Fruit fly (Drosophila melanogaster) whole organism, embryonic: ENCODE results near the gene CG3534.

Source experiments
- C15 ChIP-seq: fragments of 200-800 bp; sonication (Bioruptor generic); IDR thresholded peaks from 3 replicates; pipeline ENCODE4 v1.3.6; 2022; ENCODE audit warnings: missing biosample characterization, missing genetic modification characterization
- CG10267 ChIP-seq: fragments of 200-800 bp; sonication (Bioruptor generic); optimal IDR thresholded peaks from 2 replicates; lab custom pipeline; 2018; ENCODE audit warnings: missing biosample characterization, mild to moderate bottlenecking, missing genetic modification characterization, moderate library complexity
- CG10321 ChIP-seq: fragments of 200-800 bp; sonication (Bioruptor generic); IDR thresholded peaks from 2 replicates; pipeline ENCODE4 v1.3.6; 2022; ENCODE audit warnings: missing biosample characterization, missing genetic modification characterization
- CG11560 ChIP-seq: fragments of 200-800 bp; sonication (Bioruptor generic); IDR thresholded peaks from 3 replicates; pipeline ENCODE4 v1.3.6; 2022; ENCODE audit warnings: missing biosample characterization, missing genetic modification characterization
- CG12744 ChIP-seq: fragments of 200-800 bp; sonication (Bioruptor generic); optimal IDR thresholded peaks from 2 replicates; lab custom pipeline; 2016; ENCODE audit warnings: missing biosample characterization, missing genetic modification characterization
- CG13123 ChIP-seq: fragments of 200-800 bp; sonication (Bioruptor generic); optimal IDR thresholded peaks from 2 replicates; lab custom pipeline; 2016; ENCODE audit warnings: missing biosample characterization, missing genetic modification characterization
- CG13287 ChIP-seq: fragments of 200-800 bp; sonication (Bioruptor generic); IDR thresholded peaks from 2 replicates; pipeline ENCODE4 v1.3.6; 2022; ENCODE audit warnings: missing biosample characterization, missing genetic modification characterization; ENCODE audit not compliant: partially characterized antibody
- CG1602 ChIP-seq: fragments of 200-800 bp; sonication (Bioruptor generic); optimal IDR thresholded peaks from 3 replicates; lab custom pipeline; 2016; ENCODE audit warnings: missing biosample characterization, missing genetic modification characterization
- CG17829 ChIP-seq: fragments of 200-800 bp; optimal IDR thresholded peaks from 2 replicates; lab custom pipeline; 2019; ENCODE audit warnings: missing biosample characterization, mild to moderate bottlenecking, missing genetic modification characterization, moderate library complexity
- CG18599 ChIP-seq: fragments of 200-800 bp; sonication (Bioruptor generic); optimal IDR thresholded peaks from 3 replicates; lab custom pipeline; 2017; ENCODE audit warnings: missing biosample characterization, missing genetic modification characterization, mild to moderate bottlenecking, moderate library complexity, missing genetic modification reagents
- CG30403 ChIP-seq: fragments of 200-800 bp; sonication (Bioruptor generic); optimal IDR thresholded peaks from 3 replicates; lab custom pipeline; 2016; ENCODE audit warnings: missing biosample characterization, missing genetic modification characterization
- CG42726 ChIP-seq: fragments of 200-800 bp; sonication (Bioruptor generic); IDR thresholded peaks from 2 replicates; pipeline ENCODE4 v1.3.6; 2022; ENCODE audit warnings: missing biosample characterization, missing genetic modification characterization; ENCODE audit not compliant: partially characterized antibody
- CG5953 ChIP-seq: fragments of 200-800 bp; sonication (Bioruptor generic); IDR thresholded peaks from 2 replicates; pipeline ENCODE4 v1.3.6; 2022; ENCODE audit warnings: missing biosample characterization, missing genetic modification characterization
- CG6813 ChIP-seq: fragments of 200-800 bp; sonication (Bioruptor generic); optimal IDR thresholded peaks from 2 replicates; lab custom pipeline; 2017; ENCODE audit warnings: missing biosample characterization, missing genetic modification characterization, mild to moderate bottlenecking, moderate library complexity, missing genetic modification reagents
- CG6854 ChIP-seq: fragments of 200-800 bp; sonication (Bioruptor generic); optimal IDR thresholded peaks from 3 replicates; lab custom pipeline; 2017; ENCODE audit warnings: missing biosample characterization, mild to moderate bottlenecking, missing genetic modification characterization
- CG8089 ChIP-seq: fragments of 200-800 bp; sonication (Bioruptor generic); optimal IDR thresholded peaks from 3 replicates; lab custom pipeline; 2016; ENCODE audit warnings: missing biosample characterization, missing genetic modification characterization
- CG8765 ChIP-seq: fragments of 200-800 bp; sonication (Bioruptor generic); IDR thresholded peaks from 2 replicates; pipeline ENCODE4 v1.3.6; 2022; ENCODE audit warnings: missing biosample characterization, missing genetic modification characterization
- Dad ChIP-seq: fragments of 200-800 bp; sonication (Bioruptor generic); optimal IDR thresholded peaks from 3 replicates; lab custom pipeline; 2016; ENCODE audit warnings: missing biosample characterization, missing genetic modification characterization
- Dbx ChIP-seq: fragments of 200-800 bp; sonication (Bioruptor generic); IDR thresholded peaks from 3 replicates; pipeline ENCODE4 v1.3.6; 2022; ENCODE audit warnings: missing biosample characterization, missing genetic modification characterization
- Doc2 ChIP-seq: fragments of 200-800 bp; sonication (Bioruptor generic); IDR thresholded peaks from 2 replicates; pipeline ENCODE4 v1.3.6; 2022; ENCODE audit warnings: missing biosample characterization, missing genetic modification characterization
- Drgx ChIP-seq: fragments of 200-800 bp; sonication (Bioruptor generic); IDR thresholded peaks from 2 replicates; pipeline ENCODE4 v1.3.6; 2022; ENCODE audit warnings: missing biosample characterization, missing genetic modification characterization
- Fer1 ChIP-seq: fragments of 200-800 bp; sonication (Bioruptor generic); optimal IDR thresholded peaks from 2 replicates; lab custom pipeline; 2017; ENCODE audit warnings: missing biosample characterization, mild to moderate bottlenecking, missing genetic modification characterization
- HLH3B ChIP-seq: fragments of 200-800 bp; sonication (Bioruptor generic); IDR thresholded peaks from 2 replicates; pipeline ENCODE4 v1.3.6; 2022; ENCODE audit warnings: missing biosample characterization, missing genetic modification characterization
- Hmr ChIP-seq: fragments of 200-800 bp; sonication (Bioruptor generic); optimal IDR thresholded peaks from 3 replicates; lab custom pipeline; 2017; ENCODE audit warnings: mild to moderate bottlenecking, missing biosample characterization, missing genetic modification reagents, missing genetic modification characterization
- Lhr ChIP-seq: fragments of 200-800 bp; sonication (Bioruptor generic); optimal IDR thresholded peaks from 3 replicates; lab custom pipeline; 2017; ENCODE audit warnings: mild to moderate bottlenecking, missing biosample characterization, missing genetic modification reagents, missing genetic modification characterization
- Myb ChIP-seq: fragments of 200-800 bp; sonication (Bioruptor generic); optimal IDR thresholded peaks from 2 replicates; lab custom pipeline; 2016; ENCODE audit warnings: missing biosample characterization, missing genetic modification characterization
- Nf-YB ChIP-seq: fragments of 200-800 bp; sonication (Bioruptor generic); optimal IDR thresholded peaks from 3 replicates; lab custom pipeline; 2019; ENCODE audit warnings: missing biosample characterization, mild to moderate bottlenecking, missing genetic modification characterization, moderate library complexity
- Ssrp ChIP-seq: fragments of 200-800 bp; sonication (Bioruptor generic); optimal IDR thresholded peaks from 2 replicates; lab custom pipeline; 2018; ENCODE audit warnings: missing biosample characterization, mild to moderate bottlenecking, missing genetic modification characterization, moderate library complexity
- TFAM ChIP-seq: fragments of 200-800 bp; sonication (Bioruptor generic); optimal IDR thresholded peaks from 2 replicates; lab custom pipeline; 2017; ENCODE audit warnings: missing biosample characterization, missing genetic modification characterization, inconsistent platforms
- ap ChIP-seq: fragments of 200-800 bp; sonication (Bioruptor generic); IDR thresholded peaks from 2 replicates; pipeline ENCODE4 v1.3.6; 2022; ENCODE audit warnings: missing biosample characterization, missing genetic modification characterization
- ash1 ChIP-seq: fragments of 200-800 bp; sonication (Bioruptor generic); optimal IDR thresholded peaks from 2 replicates; lab custom pipeline; 2018; ENCODE audit warnings: missing biosample characterization, mild to moderate bottlenecking, missing genetic modification characterization
- bcd ChIP-seq: fragments of 200-800 bp; sonication (Bioruptor generic); optimal IDR thresholded peaks from 2 replicates; lab custom pipeline; 2017; ENCODE audit warnings: missing biosample characterization, mild to moderate bottlenecking, missing genetic modification characterization
- bowl ChIP-seq: fragments of 200-800 bp; sonication (Bioruptor generic); IDR thresholded peaks from 2 replicates; pipeline ENCODE4 v1.3.6; 2022; ENCODE audit warnings: missing biosample characterization, missing genetic modification characterization
- chif ChIP-seq, 2 experiments: fragments of 200-800 bp; sonication (Bioruptor generic); optimal IDR thresholded peaks; 3 replicates each; lab custom pipeline; 2016; ENCODE audit warnings: missing biosample characterization in 2 of 2, missing genetic modification characterization in 2 of 2
- chn ChIP-seq: fragments of 200-800 bp; sonication (Bioruptor generic); optimal IDR thresholded peaks from 2 replicates; lab custom pipeline; 2016; ENCODE audit warnings: missing biosample characterization, missing genetic modification characterization
- crp ChIP-seq, 2 experiments: fragments of 200-800 bp; sonication (Bioruptor generic); optimal IDR thresholded peaks; 2 replicates in 1 of 2; 3 replicates in 1 of 2; lab custom pipeline; 2017; ENCODE audit warnings: missing biosample characterization in 2 of 2, missing genetic modification characterization in 2 of 2, mild to moderate bottlenecking in 1 of 2, moderate library complexity in 1 of 2
- da ChIP-seq: fragments of 200-800 bp; sonication (Bioruptor generic); optimal IDR thresholded peaks from 2 replicates; lab custom pipeline; 2016; ENCODE audit warnings: missing biosample characterization, missing genetic modification characterization
- dmrt99B ChIP-seq: fragments of 200-800 bp; sonication (Bioruptor generic); optimal IDR thresholded peaks from 2 replicates; lab custom pipeline; 2018; ENCODE audit warnings: missing biosample characterization, mild to moderate bottlenecking, missing genetic modification characterization, moderate library complexity
- fru ChIP-seq: fragments of >200 bp; optimal IDR thresholded peaks from 2 replicates; lab custom pipeline; 2017
- ftz-f1 ChIP-seq: fragments of 200-800 bp; sonication (Bioruptor generic); optimal IDR thresholded peaks from 2 replicates; lab custom pipeline; 2016; ENCODE audit warnings: missing biosample characterization, missing genetic modification characterization
- gem ChIP-seq: fragments of 200-800 bp; sonication (Bioruptor generic); optimal IDR thresholded peaks from 2 replicates; lab custom pipeline; 2019; ENCODE audit warnings: missing biosample characterization, mild to moderate bottlenecking, missing genetic modification characterization, moderate library complexity
- jing ChIP-seq: fragments of 200-800 bp; sonication (Bioruptor generic); optimal IDR thresholded peaks from 2 replicates; lab custom pipeline; 2018; ENCODE audit warnings: missing biosample characterization, mild to moderate bottlenecking, missing genetic modification characterization
- knrl ChIP-seq: fragments of 200-800 bp; sonication (Bioruptor generic); IDR thresholded peaks from 3 replicates; pipeline ENCODE4 v1.3.6; 2022; ENCODE audit warnings: missing biosample characterization, missing genetic modification characterization; ENCODE audit not compliant: partially characterized antibody
- lilli ChIP-seq: fragments of 200-800 bp; sonication (Bioruptor generic); optimal IDR thresholded peaks from 3 replicates; lab custom pipeline; 2016; ENCODE audit warnings: missing biosample characterization, missing genetic modification characterization
- onecut ChIP-seq: fragments of 200-800 bp; sonication (Bioruptor generic); IDR thresholded peaks from 2 replicates; pipeline ENCODE4 v1.3.6; 2022; ENCODE audit warnings: missing biosample characterization, missing genetic modification characterization
- org-1 ChIP-seq: fragments of 200-800 bp; sonication (Bioruptor generic); optimal IDR thresholded peaks from 2 replicates; lab custom pipeline; 2017; ENCODE audit warnings: missing biosample characterization, missing genetic modification characterization
- pnt ChIP-seq: fragments of 200-800 bp; sonication (Bioruptor generic); optimal IDR thresholded peaks from 3 replicates; lab custom pipeline; 2016; ENCODE audit warnings: missing biosample characterization, missing genetic modification characterization
- sc ChIP-seq, 3 experiments: fragments of >200 bp in 2 of 3; fragments of 200-800 bp in 1 of 3; sonication (Bioruptor generic) in 1 of 3; optimal IDR thresholded peaks; 2 replicates in 2 of 3; 3 replicates in 1 of 3; lab custom pipeline; 2017; ENCODE audit warnings: mild to moderate bottlenecking in 1 of 3, missing biosample characterization in 1 of 3, missing genetic modification characterization in 1 of 3, missing genetic modification reagents in 1 of 3
- sima ChIP-seq: fragments of 200-800 bp; sonication (Bioruptor generic); optimal IDR thresholded peaks from 2 replicates; lab custom pipeline; 2016; ENCODE audit warnings: missing biosample characterization, missing genetic modification characterization
- unpg ChIP-seq: fragments of 200-800 bp; sonication (Bioruptor generic); optimal IDR thresholded peaks from 3 replicates; lab custom pipeline; 2018; ENCODE audit warnings: missing biosample characterization, mild to moderate bottlenecking, missing genetic modification characterization, moderate library complexity
- zen2 ChIP-seq: fragments of 200-800 bp; sonication (Bioruptor generic); IDR thresholded peaks from 3 replicates; pipeline ENCODE4 v1.3.6; 2022; ENCODE audit warnings: missing biosample characterization, missing genetic modification characterization; ENCODE audit not compliant: partially characterized antibody

The CG3534 gene

DNA sequence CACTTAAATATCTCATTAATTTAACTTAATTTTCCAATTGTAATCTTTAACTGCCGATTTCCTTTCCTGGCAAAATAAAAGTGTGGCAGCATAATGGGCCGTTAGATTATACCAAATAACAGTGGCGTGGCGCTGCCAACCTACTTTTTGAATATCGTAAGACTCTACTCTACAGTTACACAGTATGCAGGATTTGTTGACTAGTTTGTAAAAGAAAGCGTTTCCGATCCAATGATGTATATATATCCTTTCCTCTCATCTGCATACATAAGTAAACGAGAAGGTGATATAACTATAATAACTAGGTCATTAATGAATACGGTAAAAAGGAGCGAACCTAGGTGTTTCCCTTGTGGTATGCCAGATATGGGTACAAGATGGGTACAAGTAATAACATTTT is 4.5 kb upstream of the CG3534 start, which contains the start of gene EMC2B (continued):
- TF ChIP-seq zen2 (GFP tag; lab: Robert Waterston, UW) (no peak), dmrt99B (tag; lab: Kevin White, UChicago) (peak; percentile 38), gem (tag; lab: Kevin White, UChicago) (peak; percentile 63), CG10267 (tag; lab: Kevin White, UChicago) (peak; percentile 29), TFAM (GFP tag; lab: Kevin White, UChicago) (no peak), jing (GFP tag; lab: Kevin White, UChicago) (no peak), Ssrp (tag; lab: Kevin White, UChicago) (no peak), sc (optimal IDR thresholded peaks at IDR 0.05; lab: Kevin White, UChicago) (no peak), sc (GFP tag; optimal IDR thresholded peaks at IDR 0.05; lab: Kevin White, UChicago) (no peak), ap (GFP tag; lab: Robert Waterston, UW) (no peak), unpg (GFP tag; lab: Kevin White, UChicago) (peak; percentile 52), CG10321 (no peak), crp (GFP tag; optimal IDR thresholded peaks at IDR 0.05; lab: Kevin White, UChicago) (no peak), CG11560 (tag; lab: Robert Waterston, UW) (no peak), CG18599 (GFP tag; lab: Kevin White, UChicago) (no peak), Dbx (no peak), onecut (GFP tag; lab: Robert Waterston, UW) (no peak; the same call in 1 of the 2 replicates), bowl (no peak), bcd (peak; percentile 34), C15 (no peak), knrl (GFP tag; lab: Robert Waterston, UW) (no peak), CG17829 (tag; lab: Kevin White, UChicago) (peak; percentile 68), CG8089 (GFP tag; lab: Kevin White, UChicago) (no peak), Hmr (GFP tag; lab: Kevin White, UChicago) (peak; percentile 49), Drgx (GFP tag; lab: Robert Waterston, UW) (no peak), sima (GFP tag; lab: Kevin White, UChicago) (peak; percentile 11), Myb (GFP tag; lab: Kevin White, UChicago) (peak; percentile 77), CG13287 (GFP tag; lab: Robert Waterston, UW) (no peak), ftz-f1 (GFP tag; lab: Kevin White, UChicago) (no peak), CG8765 (GFP tag; lab: Robert Waterston, UW) (no peak), org-1 (no peak), CG42726 (GFP tag; lab: Robert Waterston, UW) (no peak), Fer1 (GFP tag; lab: Kevin White, UChicago) (peak; percentile 24), fru (lab: Kevin White, UChicago) (no peak), Dad (GFP tag; lab: Kevin White, UChicago) (no peak), CG1602 (GFP tag; lab: Kevin White, UChicago) (no peak), lilli (GFP tag; lab: Kevin White, UChicago) (peak; percentile 63), da (GFP tag; lab: Kevin White, UChicago) (no peak), Lhr (no peak), CG30403 (peak; percentile 58), Nf-YB (no peak), chn (GFP tag; lab: Kevin White, UChicago) (no peak), CG13123 (GFP tag; lab: Kevin White, UChicago) (peak; percentile 14), pnt (GFP tag; lab: Kevin White, UChicago) (peak; percentile 64), CG5953 (GFP tag; lab: Robert Waterston, UW) (no peak), CG12744 (no peak), CG6813 (GFP tag; lab: Kevin White, UChicago) (no peak), ash1 (GFP tag; lab: Kevin White, UChicago) (no peak), HLH3B (GFP tag; lab: Robert Waterston, UW) (no peak), Doc2 (GFP tag; lab: Robert Waterston, UW) (no peak), CG6854 (no peak), chif (GFP tag; optimal IDR thresholded peaks at IDR 0.05; lab: Kevin White, UChicago) (peak; percentile 34 to 39)
